Worm (Caenorhabditis elegans): ENCODE measurements around the gene T10D4.14.

ce11 chrII:3110099-3110498 is 41.4 kb downstream of the T10D4.14 start:
- TF ChIP-seq him-1 (tag; optimal IDR thresholded peaks at IDR 0.05) (no peak), W03F9.2 (tag; optimal IDR thresholded peaks at IDR 0.05) (no peak), dao-5 (tag; optimal IDR thresholded peaks at IDR 0.05) (no peak)
